Fruit fly (Drosophila melanogaster): ENCODE measurements around the gene Cpr97Eb.

DNA sequence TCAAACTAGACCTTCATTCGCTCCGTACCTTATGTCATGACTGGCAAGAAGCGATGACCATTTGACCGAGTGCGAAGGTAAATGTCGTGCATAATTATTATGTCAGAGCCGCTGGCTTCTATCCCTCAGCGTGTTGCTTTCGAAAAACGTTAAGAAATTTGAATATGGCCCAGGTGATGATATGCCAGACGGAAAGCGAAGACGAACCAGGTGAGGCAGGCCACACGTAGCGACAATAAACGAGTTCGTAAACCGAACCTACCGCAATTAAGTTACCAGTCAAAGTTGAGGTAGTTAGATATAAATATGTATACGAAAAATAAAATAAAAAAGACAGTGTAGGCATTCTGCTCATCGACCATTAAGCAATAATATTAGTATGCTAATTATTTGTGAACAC, 14.3 kb downstream of the Cpr97Eb start:
- no peak for TF ChIP-seq CG34367 (tag; optimal IDR thresholded peaks at IDR 0.05)
- TF ChIP-seq Ets98B (GFP tag; IDR thresholded peaks at IDR 0.05): no peak
- TF ChIP-seq D1 (tag; optimal IDR thresholded peaks at IDR 0.05): no peak
- no peak for TF ChIP-seq CG32121 (GFP tag; IDR thresholded peaks at IDR 0.05)
